Fruit fly (Drosophila melanogaster): ENCODE results near the gene Klp3A.

DNA sequence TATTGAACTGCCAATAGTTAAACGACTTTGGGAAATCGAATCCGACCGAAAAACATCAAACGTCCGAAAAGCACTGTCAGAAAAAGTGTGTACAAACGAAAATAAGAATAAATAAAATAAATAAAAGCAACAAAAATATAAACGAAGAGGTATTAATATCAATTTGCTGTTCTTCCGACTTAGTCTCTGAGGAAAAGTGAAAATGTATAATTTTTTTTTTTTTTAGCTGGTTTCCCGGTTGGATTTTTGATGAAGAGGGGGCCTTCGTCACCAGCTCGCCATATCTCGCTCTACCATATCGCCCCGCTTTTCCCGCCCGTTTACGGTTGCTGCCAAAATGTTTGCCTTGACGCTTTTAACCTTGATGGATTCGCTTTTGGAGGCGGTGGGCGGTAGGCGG is 34.8 kb upstream of the Klp3A start:
- TF ChIP-seq Dll (optimal IDR thresholded peaks at IDR 0.05) (no peak), usp (GFP tag; optimal IDR thresholded peaks at IDR 0.05) (no peak), psq (optimal IDR thresholded peaks at IDR 0.05) (no peak), pan (optimal IDR thresholded peaks at IDR 0.05) (no peak), CG8478 (optimal IDR thresholded peaks at IDR 0.05) (no peak)

Measured in whole organism.